Fruit fly (Drosophila melanogaster) whole organism, embryonic: ENCODE data around the gene CG44838.

Experiments
- BtbVII ChIP-seq: fragments of 200-800 bp; sonication (Bioruptor generic); optimal IDR thresholded peaks from 3 replicates; lab custom pipeline; 2017; ENCODE audit warnings: missing biosample characterization, mild to moderate bottlenecking, missing genetic modification characterization
- CG10209 ChIP-seq: fragments of 200-800 bp; sonication (Bioruptor generic); optimal IDR thresholded peaks from 3 replicates; lab custom pipeline; 2017; ENCODE audit warnings: missing biosample characterization, mild to moderate bottlenecking, missing genetic modification characterization, missing genetic modification reagents
- CG10274 ChIP-seq: fragments of 200-800 bp; sonication (Bioruptor generic); optimal IDR thresholded peaks from 3 replicates; lab custom pipeline; 2017; ENCODE audit warnings: missing biosample characterization, mild to moderate bottlenecking, missing genetic modification characterization
- CG11560 ChIP-seq: fragments of 200-800 bp; sonication (Bioruptor generic); IDR thresholded peaks from 3 replicates; pipeline ENCODE4 v1.3.6; 2022; ENCODE audit warnings: missing biosample characterization, missing genetic modification characterization
- CG12071 ChIP-seq: fragments of 200-800 bp; sonication (Bioruptor generic); optimal IDR thresholded peaks from 3 replicates; lab custom pipeline; 2018; ENCODE audit warnings: missing biosample characterization, mild to moderate bottlenecking, missing genetic modification characterization
- CG12155 ChIP-seq: fragments of 200-800 bp; sonication (Bioruptor generic); optimal IDR thresholded peaks from 3 replicates; lab custom pipeline; 2016; ENCODE audit warnings: missing biosample characterization, missing genetic modification characterization
- CG12299 ChIP-seq: fragments of 200-800 bp; sonication (Bioruptor generic); optimal IDR thresholded peaks from 2 replicates; lab custom pipeline; 2018; ENCODE audit warnings: missing biosample characterization, mild to moderate bottlenecking, missing genetic modification characterization
- CG13123 ChIP-seq: fragments of 200-800 bp; sonication (Bioruptor generic); optimal IDR thresholded peaks from 2 replicates; lab custom pipeline; 2016; ENCODE audit warnings: missing biosample characterization, missing genetic modification characterization
- CG15073 ChIP-seq: fragments of 200-800 bp; sonication (Bioruptor generic); optimal IDR thresholded peaks from 2 replicates; lab custom pipeline; 2016; ENCODE audit warnings: missing biosample characterization, missing genetic modification characterization
- CG1529 ChIP-seq: fragments of 200-800 bp; sonication (Bioruptor generic); optimal IDR thresholded peaks from 3 replicates; lab custom pipeline; 2018; ENCODE audit warnings: missing biosample characterization, missing genetic modification characterization
- CG15479 ChIP-seq: fragments of 200-800 bp; sonication (Bioruptor generic); optimal IDR thresholded peaks from 3 replicates; lab custom pipeline; 2019; ENCODE audit warnings: missing biosample characterization, mild to moderate bottlenecking, missing genetic modification characterization, moderate library complexity
- CG17802 ChIP-seq: fragments of 200-800 bp; sonication (Bioruptor generic); optimal IDR thresholded peaks from 2 replicates; lab custom pipeline; 2018; ENCODE audit warnings: missing biosample characterization, mild to moderate bottlenecking, missing genetic modification characterization, moderate library complexity
- CG2116 ChIP-seq: fragments of 200-800 bp; sonication (Bioruptor generic); optimal IDR thresholded peaks from 3 replicates; lab custom pipeline; 2018; ENCODE audit warnings: missing biosample characterization, mild to moderate bottlenecking, missing genetic modification characterization
- CG2712 ChIP-seq: fragments of 200-800 bp; optimal IDR thresholded peaks from 3 replicates; lab custom pipeline; 2019; ENCODE audit warnings: missing biosample characterization, mild to moderate bottlenecking, missing genetic modification characterization, moderate library complexity
- CG3281 ChIP-seq: fragments of 200-800 bp; sonication (Bioruptor generic); optimal IDR thresholded peaks from 3 replicates; lab custom pipeline; 2017; ENCODE audit warnings: missing biosample characterization, mild to moderate bottlenecking, missing genetic modification characterization
- CG3838 ChIP-seq: fragments of 200-800 bp; sonication (Bioruptor generic); optimal IDR thresholded peaks from 3 replicates; lab custom pipeline; 2016; ENCODE audit warnings: missing biosample characterization, missing genetic modification characterization
- CG42726 ChIP-seq: fragments of 200-800 bp; sonication (Bioruptor generic); IDR thresholded peaks from 2 replicates; pipeline ENCODE4 v1.3.6; 2022; ENCODE audit warnings: missing biosample characterization, missing genetic modification characterization; ENCODE audit not compliant: partially characterized antibody
- CG4360 ChIP-seq: fragments of 200-800 bp; sonication (Bioruptor generic); IDR thresholded peaks from 2 replicates; pipeline ENCODE4 v1.3.6; 2022; ENCODE audit warnings: missing biosample characterization, missing genetic modification characterization
- CG4617 ChIP-seq: fragments of 200-800 bp; sonication (Bioruptor generic); optimal IDR thresholded peaks from 3 replicates; lab custom pipeline; 2016; ENCODE audit warnings: missing biosample characterization, missing genetic modification characterization, borderline replicate concordance
- CG5953 ChIP-seq: fragments of 200-800 bp; sonication (Bioruptor generic); IDR thresholded peaks from 2 replicates; pipeline ENCODE4 v1.3.6; 2022; ENCODE audit warnings: missing biosample characterization, missing genetic modification characterization
- CG7745 ChIP-seq: fragments of 200-800 bp; sonication (Bioruptor generic); optimal IDR thresholded peaks from 2 replicates; lab custom pipeline; 2018; ENCODE audit warnings: missing biosample characterization, mild to moderate bottlenecking, missing genetic modification characterization, moderate library complexity
- Chrac-16 ChIP-seq: fragments of 200-800 bp; sonication (Bioruptor generic); optimal IDR thresholded peaks from 3 replicates; lab custom pipeline; 2016; ENCODE audit warnings: missing biosample characterization, missing genetic modification characterization
- Gug ChIP-seq: fragments of 200-800 bp; sonication (Bioruptor generic); IDR thresholded peaks from 4 replicates; pipeline ENCODE4 v1.3.6; 2022; ENCODE audit warnings: missing biosample characterization, missing genetic modification characterization
- Hr3 ChIP-seq: fragments of 200-800 bp; sonication (Bioruptor generic); optimal IDR thresholded peaks from 3 replicates; lab custom pipeline; 2016; ENCODE audit warnings: missing biosample characterization, missing genetic modification characterization
- Hsf ChIP-seq: fragments of 200-800 bp; sonication (Bioruptor generic); optimal IDR thresholded peaks from 3 replicates; lab custom pipeline; 2016; ENCODE audit warnings: missing biosample characterization, missing genetic modification characterization
- Lim3 ChIP-seq: fragments of 200-800 bp; sonication (Bioruptor generic); IDR thresholded peaks from 2 replicates; pipeline ENCODE4 v1.3.6; 2022; ENCODE audit warnings: missing biosample characterization, missing genetic modification characterization
- Mrtf ChIP-seq: fragments of 200-800 bp; sonication (Bioruptor generic); IDR thresholded peaks from 3 replicates; pipeline ENCODE4 v1.3.6; 2022; ENCODE audit warnings: missing biosample characterization, missing genetic modification characterization
- Oaz ChIP-seq: fragments of 200-800 bp; sonication (Bioruptor generic); IDR thresholded peaks from 2 replicates; pipeline ENCODE4 v1.3.6; 2022; ENCODE audit warnings: missing biosample characterization, missing genetic modification characterization
- Optix ChIP-seq: fragments of 200-800 bp; sonication (Bioruptor generic); IDR thresholded peaks from 3 replicates; pipeline ENCODE4 v1.3.6; 2022; ENCODE audit warnings: missing biosample characterization, missing genetic modification characterization
- Ptx1 ChIP-seq: fragments of 200-800 bp; sonication (Bioruptor generic); IDR thresholded peaks from 2 replicates; pipeline ENCODE4 v1.3.6; 2022; ENCODE audit warnings: missing biosample characterization, missing genetic modification characterization
- Rx ChIP-seq: fragments of 200-800 bp; sonication (Bioruptor generic); IDR thresholded peaks from 2 replicates; pipeline ENCODE4 v1.3.6; 2022; ENCODE audit warnings: missing biosample characterization, missing genetic modification characterization
- Ssrp ChIP-seq: fragments of 200-800 bp; sonication (Bioruptor generic); optimal IDR thresholded peaks from 2 replicates; lab custom pipeline; 2018; ENCODE audit warnings: missing biosample characterization, mild to moderate bottlenecking, missing genetic modification characterization, moderate library complexity
- Stat92E ChIP-seq, 3 experiments: fragments of >200 bp in 2 of 3; fragments of 200-800 bp in 1 of 3; sonication (Bioruptor generic) in 1 of 3; optimal IDR thresholded peaks; 2 replicates each; lab custom pipeline; 2017 to 2019; ENCODE audit warnings: missing biosample characterization in 3 of 3, missing genetic modification characterization in 3 of 3, mild to moderate bottlenecking in 1 of 3, moderate library complexity in 1 of 3
- TFAM ChIP-seq: fragments of 200-800 bp; sonication (Bioruptor generic); optimal IDR thresholded peaks from 2 replicates; lab custom pipeline; 2017; ENCODE audit warnings: missing biosample characterization, missing genetic modification characterization, inconsistent platforms
- ara ChIP-seq: fragments of 200-800 bp; sonication (Bioruptor generic); IDR thresholded peaks from 2 replicates; pipeline ENCODE4 v1.3.6; 2022; ENCODE audit warnings: missing biosample characterization, missing genetic modification characterization
- caup ChIP-seq: fragments of 200-800 bp; sonication (Bioruptor generic); optimal IDR thresholded peaks from 3 replicates; lab custom pipeline; 2017; ENCODE audit warnings: missing biosample characterization, mild to moderate bottlenecking, missing genetic modification characterization, moderate library complexity; ENCODE audit not compliant: severe bottlenecking
- chn ChIP-seq: fragments of 200-800 bp; sonication (Bioruptor generic); optimal IDR thresholded peaks from 2 replicates; lab custom pipeline; 2016; ENCODE audit warnings: missing biosample characterization, missing genetic modification characterization
- crc ChIP-seq: fragments of 200-800 bp; sonication (Bioruptor generic); optimal IDR thresholded peaks from 2 replicates; lab custom pipeline; 2016; ENCODE audit warnings: missing biosample characterization, missing genetic modification characterization
- emc ChIP-seq: fragments of 200-800 bp; sonication (Bioruptor generic); optimal IDR thresholded peaks from 2 replicates; lab custom pipeline; 2016; ENCODE audit warnings: missing biosample characterization, missing genetic modification characterization
- grau ChIP-seq: fragments of 200-800 bp; optimal IDR thresholded peaks from 3 replicates; lab custom pipeline; 2019; ENCODE audit warnings: missing biosample characterization, mild to moderate bottlenecking, missing genetic modification characterization, moderate library complexity
- ham ChIP-seq: fragments of 200-800 bp; sonication (Bioruptor generic); IDR thresholded peaks from 2 replicates; pipeline ENCODE4 v1.3.6; 2022; ENCODE audit warnings: missing biosample characterization, missing genetic modification characterization
- jing ChIP-seq: fragments of 200-800 bp; sonication (Bioruptor generic); optimal IDR thresholded peaks from 2 replicates; lab custom pipeline; 2018; ENCODE audit warnings: missing biosample characterization, mild to moderate bottlenecking, missing genetic modification characterization
- kah ChIP-seq: fragments of 200-800 bp; sonication (Bioruptor generic); optimal IDR thresholded peaks from 2 replicates; lab custom pipeline; 2018; ENCODE audit warnings: missing biosample characterization, mild to moderate bottlenecking, missing genetic modification characterization
- kni ChIP-seq: fragments of 200-800 bp; sonication (Bioruptor generic); optimal IDR thresholded peaks from 3 replicates; lab custom pipeline; 2017; ENCODE audit warnings: mild to moderate bottlenecking, missing biosample characterization, missing genetic modification reagents, missing genetic modification characterization
- nerfin-1 ChIP-seq: fragments of 200-800 bp; sonication (Bioruptor generic); optimal IDR thresholded peaks from 3 replicates; lab custom pipeline; 2019; ENCODE audit warnings: missing biosample characterization, mild to moderate bottlenecking, missing genetic modification characterization, moderate library complexity
- pan ChIP-seq, 4 experiments: fragments of >200 bp in 3 of 4; fragments of 200-800 bp in 1 of 4; sonication (Bioruptor generic) in 1 of 4; optimal IDR thresholded peaks in 3 of 4; IDR thresholded peaks in 1 of 4; 2 replicates each; pipeline versions ENCODE4 v1.3.6 to Lab custom; 2017 to 2022; ENCODE audit warnings: missing biosample characterization in 2 of 4, missing genetic modification characterization in 2 of 4, mixed read lengths in 1 of 4
- pfk ChIP-seq: fragments of 200-800 bp; sonication (Bioruptor generic); optimal IDR thresholded peaks from 2 replicates; lab custom pipeline; 2018; ENCODE audit warnings: missing biosample characterization, mild to moderate bottlenecking, missing genetic modification characterization, moderate library complexity
- phol ChIP-seq: fragments of 200-800 bp; sonication (Bioruptor generic); optimal IDR thresholded peaks from 3 replicates; lab custom pipeline; 2018; ENCODE audit warnings: missing biosample characterization, mild to moderate bottlenecking, missing genetic modification characterization, moderate library complexity
- pita ChIP-seq: fragments of 200-800 bp; sonication (Bioruptor generic); optimal IDR thresholded peaks from 2 replicates; lab custom pipeline; 2017; ENCODE audit warnings: missing biosample characterization, mild to moderate bottlenecking, missing genetic modification characterization
- stwl ChIP-seq: fragments of 200-800 bp; sonication (Bioruptor generic); optimal IDR thresholded peaks from 3 replicates; lab custom pipeline; 2018; ENCODE audit warnings: missing biosample characterization, mild to moderate bottlenecking, missing genetic modification characterization, moderate library complexity

CG44838 gene

dm6 chr3L:9468261-9468890, 7.5 kb downstream of the CG44838 start (continued):
- TF ChIP-seq CG5953 (GFP tag; lab: Robert Waterston, UW) (no peak), CG2712 (tag; lab: Kevin White, UChicago) (peak; percentile 34), CG3281 (peak; percentile 51), chn (GFP tag; lab: Kevin White, UChicago) (no peak), pfk (GFP tag; lab: Kevin White, UChicago) (no peak), pita (GFP tag; lab: Kevin White, UChicago) (no peak), Lim3 (GFP tag; lab: Robert Waterston, UW) (no peak), CG4617 (no peak), Oaz (GFP tag; lab: Robert Waterston, UW) (no peak), CG15073 (no peak), Hsf (GFP tag; lab: Kevin White, UChicago) (peak; percentile 37), Rx (GFP tag; lab: Robert Waterston, UW) (no peak), BtbVII (GFP tag; lab: Kevin White, UChicago) (no peak), stwl (tag; lab: Kevin White, UChicago) (no peak), CG10209 (GFP tag; lab: Kevin White, UChicago) (peak; percentile 17), Mrtf (no peak), CG12155 (GFP tag; lab: Kevin White, UChicago) (no peak), kni (no peak), ara (GFP tag; lab: Robert Waterston, UW) (no peak), CG13123 (GFP tag; lab: Kevin White, UChicago) (no peak), crc (GFP tag; lab: Kevin White, UChicago) (no peak), CG4360 (GFP tag; lab: Robert Waterston, UW) (no peak), Stat92E (GFP tag; optimal IDR thresholded peaks at IDR 0.05; lab: Kevin White, UChicago) (no peak), kah (GFP tag; lab: Kevin White, UChicago) (no peak), Hr3 (peak; percentile 1), CG12071 (no peak), emc (no peak), CG12299 (tag; lab: Kevin White, UChicago) (no peak), CG2116 (GFP tag; lab: Kevin White, UChicago) (no peak), pan (optimal IDR thresholded peaks at IDR 0.05; lab: Kevin White, UChicago) (no peak), pan (GFP tag; optimal IDR thresholded peaks at IDR 0.05 in 1 of 2, IDR thresholded peaks at IDR 0.05 in 1 of 2) (no peak), CG42726 (GFP tag; lab: Robert Waterston, UW) (no peak), phol (tag; lab: Kevin White, UChicago) (peak; percentile 59), nerfin-1 (tag; lab: Kevin White, UChicago) (no peak), jing (GFP tag; lab: Kevin White, UChicago) (no peak), Ssrp (tag; lab: Kevin White, UChicago) (peak; percentile 34), ham (no peak), TFAM (GFP tag; lab: Kevin White, UChicago) (no peak), CG17802 (no peak), Gug (no peak), CG3838 (GFP tag; lab: Kevin White, UChicago) (no peak), CG7745 (tag; lab: Kevin White, UChicago) (no peak), CG11560 (tag; lab: Robert Waterston, UW) (no peak), caup (GFP tag; lab: Kevin White, UChicago) (peak; percentile 30), grau (tag; lab: Kevin White, UChicago) (peak; percentile 34), CG10274 (no peak), Ptx1 (GFP tag; lab: Robert Waterston, UW) (no peak; the same call in 1 of the 2 replicates), Optix (no peak), CG1529 (GFP tag; lab: Kevin White, UChicago) (no peak), CG15479 (no peak), Chrac-16 (GFP tag; lab: Kevin White, UChicago) (no peak)
